Worm (Caenorhabditis elegans) whole organism, early embryonic: ENCODE data around the gene F35H10.10.

ENCODE experiments used
- B0310.2 ChIP-seq: sonication (generic microtip); optimal IDR thresholded peaks from 2 replicates; lab custom pipeline; 2016; ENCODE audit warnings: mild to moderate bottlenecking, missing genetic modification characterization, missing compliant biosample characterization
- F13C5.2 ChIP-seq: sonication (generic microtip); optimal IDR thresholded peaks from 2 replicates; lab custom pipeline; 2017; ENCODE audit warnings: mild to moderate bottlenecking, missing genetic modification characterization, inconsistent platforms, missing compliant biosample characterization
- aly-1 ChIP-seq: sonication (generic microtip); optimal IDR thresholded peaks from 2 replicates; lab custom pipeline; 2016; ENCODE audit warnings: missing genetic modification characterization, missing compliant biosample characterization
- ama-1 ChIP-seq: fragments of 150-350 bp; optimal IDR thresholded peaks from 2 replicates; lab custom pipeline; 2014
- ceh-13 ChIP-seq: fragments of 200-800 bp; sonication (Bioruptor generic); optimal IDR thresholded peaks from 2 replicates; lab custom pipeline; 2018; ENCODE audit warnings: mild to moderate bottlenecking, missing genetic modification characterization, missing compliant biosample characterization
- ceh-36 ChIP-seq: sonication (generic microtip); optimal IDR thresholded peaks from 2 replicates; lab custom pipeline; 2016; ENCODE audit warnings: missing genetic modification characterization, inconsistent platforms, missing compliant biosample characterization
- ets-7 ChIP-seq: sonication (generic microtip); optimal IDR thresholded peaks from 2 replicates; lab custom pipeline; 2016; ENCODE audit warnings: missing genotype, missing genetic modification characterization, missing compliant biosample characterization
- flt-1 ChIP-seq: fragments of 200-800 bp; sonication (Bioruptor generic); IDR thresholded peaks from 2 replicates; pipeline ENCODE4 v1.3.6; 2022; ENCODE audit warnings: missing genetic modification characterization, missing compliant biosample characterization
- hmbx-1 ChIP-seq: sonication (generic microtip); optimal IDR thresholded peaks from 2 replicates; lab custom pipeline; 2016; ENCODE audit warnings: mild to moderate bottlenecking, missing genetic modification characterization, missing compliant biosample characterization
- hmg-4 ChIP-seq: fragments of 200-800 bp; sonication (Bioruptor generic); optimal IDR thresholded peaks from 2 replicates; lab custom pipeline; 2018; ENCODE audit warnings: mild to moderate bottlenecking, missing genetic modification characterization, missing compliant biosample characterization
- hnd-1 ChIP-seq: sonication (generic microtip); optimal IDR thresholded peaks from 2 replicates; lab custom pipeline; 2016; ENCODE audit warnings: missing genetic modification characterization, missing compliant biosample characterization
- pes-1 ChIP-seq: fragments of 200-800 bp; sonication (Bioruptor generic); IDR thresholded peaks from 2 replicates; pipeline ENCODE4 v1.3.6; 2022; ENCODE audit warnings: missing genetic modification reagents, missing genetic modification characterization, missing compliant biosample characterization
- scrt-1 ChIP-seq: fragments of 200-800 bp; sonication (Bioruptor generic); IDR thresholded peaks from 2 replicates; pipeline ENCODE4 v1.3.6; 2022; ENCODE audit warnings: missing genetic modification characterization, missing compliant biosample characterization
- sea-1 ChIP-seq: fragments of 200-800 bp; sonication (Bioruptor generic); conservative IDR thresholded peaks from 2 replicates; pipeline ENCODE4 v1.3.6; 2022; ENCODE audit warnings: missing genetic modification characterization, missing compliant biosample characterization
- tbx-11 ChIP-seq: fragments of 200-800 bp; sonication (Bioruptor generic); IDR thresholded peaks from 2 replicates; pipeline ENCODE4 v1.3.6; 2022; ENCODE audit warnings: missing genetic modification characterization, missing compliant biosample characterization
- tbx-37 ChIP-seq: fragments of 200-800 bp; sonication (Bioruptor generic); conservative IDR thresholded peaks from 2 replicates; pipeline ENCODE4 v1.3.6; 2022; ENCODE audit warnings: missing genetic modification reagents, missing genetic modification characterization, missing compliant biosample characterization
- tra-4 ChIP-seq: sonication (generic microtip); optimal IDR thresholded peaks from 2 replicates; lab custom pipeline; 2017; ENCODE audit warnings: missing genetic modification characterization, missing compliant biosample characterization

Gene F35H10.10

ce11 chrIV:8333954-8333987 is 21.0 kb upstream of the F35H10.10 start, which contains the start of gene his-31:
Gene his-31 (minus strand): TSS chrIV:8333983.
- TF ChIP-seq tbx-11 (GFP tag; lab: Robert Waterston, UW) (no peak), B0310.2 (tag; lab: Kevin White, UChicago) (no peak), scrt-1 (GFP tag; lab: Robert Waterston, UW) (no peak), hmg-4 (GFP tag; lab: Kevin White, UChicago) (no peak), aly-1 (no peak)

- TF ChIP-seq hmbx-1 (tag; lab: Kevin White, UChicago) (no peak), ceh-36 (tag; lab: Kevin White, UChicago) (no peak), sea-1 (no peak), ceh-13 (no peak), aly-1 (peak; percentile 47), ama-1 (lab: Kevin White, UChicago) (peak; percentile 97), flt-1 (GFP tag; lab: Robert Waterston, UW) (no peak)
Measured at ce11 chrIV:8333554-8333953, 20.8 kb upstream of the F35H10.10 start.

ce11 chrIV:8333034-8333433 is 20.3 kb upstream of the F35H10.10 start:
- 0 out of 2 replicates have a peak, but pooled peaks have one; percentile 2 for TF ChIP-seq flt-1 (GFP tag; lab: Robert Waterston, UW)
- no peak for TF ChIP-seq scrt-1 (GFP tag; lab: Robert Waterston, UW)

ce11 chrIV:8332526-8332925 is 19.8 kb upstream of the F35H10.10 start, which contains the start of gene lys-10:
Gene lys-10 (plus strand): TSS chrIV:8332826.
- TF ChIP-seq scrt-1 (GFP tag; lab: Robert Waterston, UW) (no peak), ceh-36 (tag; lab: Kevin White, UChicago) (no peak), tra-4 (no peak), ceh-13 (no peak), ets-7 (no peak)

- no peak for TF ChIP-seq B0310.2 (tag; lab: Kevin White, UChicago)
- no peak for TF ChIP-seq scrt-1 (GFP tag; lab: Robert Waterston, UW)
- TF ChIP-seq sea-1: no peak
- TF ChIP-seq ceh-13: no peak
- no peak for TF ChIP-seq hmg-4 (GFP tag; lab: Kevin White, UChicago)
- TF ChIP-seq flt-1 (GFP tag; lab: Robert Waterston, UW): no peak
- no peak for TF ChIP-seq ceh-36 (tag; lab: Kevin White, UChicago)
- TF ChIP-seq tbx-37 (GFP tag; lab: Robert Waterston, UW): no peak
- TF ChIP-seq tbx-11 (GFP tag; lab: Robert Waterston, UW): no peak
Measured at ce11 chrIV:8328913-8329312, 16.2 kb upstream of the F35H10.10 start, which contains the start of gene F35H10.2. Gene F35H10.2 (plus strand): TSS chrIV:8329213.

- TF ChIP-seq tra-4: no peak
- no peak for TF ChIP-seq tbx-11 (GFP tag; lab: Robert Waterston, UW)
- no peak for TF ChIP-seq sea-1
- TF ChIP-seq B0310.2 (tag; lab: Kevin White, UChicago): no peak
- no peak for TF ChIP-seq pes-1 (GFP tag; lab: Robert Waterston, UW)
- no peak for TF ChIP-seq aly-1
- no peak for TF ChIP-seq hmg-4 (GFP tag; lab: Kevin White, UChicago)
- no peak for TF ChIP-seq scrt-1 (GFP tag; lab: Robert Waterston, UW)
- no peak for TF ChIP-seq ets-7
- no peak for TF ChIP-seq ama-1 (lab: Kevin White, UChicago)
- TF ChIP-seq tbx-37 (GFP tag; lab: Robert Waterston, UW): no peak
- TF ChIP-seq F13C5.2 (tag; lab: Kevin White, UChicago): no peak
- TF ChIP-seq flt-1 (GFP tag; lab: Robert Waterston, UW): no peak
- TF ChIP-seq hmbx-1 (tag; lab: Kevin White, UChicago): no peak
- no peak for TF ChIP-seq hnd-1 (tag; lab: Kevin White, UChicago)
- no peak for TF ChIP-seq ceh-13
Measured at ce11 chrIV:8325667-8326066, 12.9 kb upstream of the F35H10.10 start, which contains the start of gene F35H10.3. Gene F35H10.3 (plus strand): TSS chrIV:8325967.

ce11 chrIV:8318799-8319198 is 6.1 kb upstream of the F35H10.10 start:
- TF ChIP-seq ceh-13: no peak

- no peak for TF ChIP-seq B0310.2 (tag; lab: Kevin White, UChicago)
Measured at ce11 chrIV:8317800-8318199, 5.1 kb upstream of the F35H10.10 start.

ce11 chrIV:8312105-8312504 is 641 bp downstream of the F35H10.10 start:
- TF ChIP-seq hmbx-1 (tag; lab: Kevin White, UChicago) (no peak), tra-4 (no peak), tbx-37 (GFP tag; lab: Robert Waterston, UW) (no peak), hmg-4 (GFP tag; lab: Kevin White, UChicago) (no peak), hnd-1 (tag; lab: Kevin White, UChicago) (no peak), flt-1 (GFP tag; lab: Robert Waterston, UW) (no peak), aly-1 (no peak), ceh-36 (tag; lab: Kevin White, UChicago) (no peak), ama-1 (lab: Kevin White, UChicago) (no peak), pes-1 (GFP tag; lab: Robert Waterston, UW) (no peak), sea-1 (no peak), B0310.2 (tag; lab: Kevin White, UChicago) (no peak), F13C5.2 (tag; lab: Kevin White, UChicago) (no peak), scrt-1 (GFP tag; lab: Robert Waterston, UW) (no peak), ceh-13 (no peak), tbx-11 (GFP tag; lab: Robert Waterston, UW) (no peak)

- TF ChIP-seq tbx-11 (GFP tag; lab: Robert Waterston, UW) (no peak), ama-1 (lab: Kevin White, UChicago) (no peak), hmg-4 (GFP tag; lab: Kevin White, UChicago) (no peak), tra-4 (no peak), tbx-37 (GFP tag; lab: Robert Waterston, UW) (no peak), aly-1 (no peak)
Measured at ce11 chrIV:8307408-8307807, 5.3 kb downstream of the F35H10.10 start.
